Worm (Caenorhabditis elegans) whole organism, young adult: ENCODE results near the gene tba-7.

ENCODE experiments used
- B0019.2 ChIP-seq: fragments of 200-800 bp; sonication (Bioruptor generic); conservative IDR thresholded peaks from 2 replicates; pipeline ENCODE4 v1.3.6; 2022; ENCODE audit warnings: missing genetic modification reagents, missing genetic modification characterization, missing compliant biosample characterization
- F37B4.10 ChIP-seq: fragments of 200-800 bp; sonication (Bioruptor generic); IDR thresholded peaks from 2 replicates; pipeline ENCODE4 v1.3.6; 2022; ENCODE audit warnings: missing genetic modification characterization, missing compliant biosample characterization
- ets-4 ChIP-seq: fragments of 200-800 bp; sonication (Bioruptor generic); optimal IDR thresholded peaks from 2 replicates; lab custom pipeline; 2018; ENCODE audit warnings: mild to moderate bottlenecking, missing genetic modification characterization, missing compliant biosample characterization
- fkh-3 ChIP-seq: sonication (generic microtip); optimal IDR thresholded peaks from 2 replicates; lab custom pipeline; 2016; ENCODE audit warnings: mild to moderate bottlenecking, missing genetic modification characterization, missing compliant biosample characterization
- hmg-20 ChIP-seq: fragments of 200-800 bp; sonication (Bioruptor generic); IDR thresholded peaks from 2 replicates; pipeline ENCODE4 v1.3.6; 2022; ENCODE audit warnings: missing genetic modification reagents, missing genetic modification characterization, missing compliant biosample characterization
- hrde-1 ChIP-seq: sonication (generic microtip); optimal IDR thresholded peaks from 2 replicates; lab custom pipeline; 2016; ENCODE audit warnings: missing genetic modification characterization, mild to moderate bottlenecking, missing compliant biosample characterization, moderate library complexity, missing genotype, missing genetic modification reagents, borderline replicate concordance
- lin-40 ChIP-seq: sonication (generic microtip); optimal IDR thresholded peaks from 2 replicates; lab custom pipeline; 2016; ENCODE audit warnings: missing genetic modification characterization, mild to moderate bottlenecking, missing compliant biosample characterization, missing genotype, missing genetic modification reagents
- pha-4 ChIP-seq: fragments of 150-350 bp; sonication (generic microtip); optimal IDR thresholded peaks from 2 replicates; lab custom pipeline; 2014; ENCODE audit warnings: missing biosample characterization, missing genetic modification reagents, missing genetic modification characterization
- repo-1 ChIP-seq: sonication (generic microtip); optimal IDR thresholded peaks from 2 replicates; lab custom pipeline; 2017; ENCODE audit warnings: mild to moderate bottlenecking, missing genetic modification characterization, missing compliant biosample characterization
- sptf-2 ChIP-seq: fragments of 200-800 bp; sonication (Bioruptor generic); optimal IDR thresholded peaks from 2 replicates; lab custom pipeline; 2018; ENCODE audit warnings: mild to moderate bottlenecking, missing genetic modification characterization, missing compliant biosample characterization
- unc-62 ChIP-seq: fragments of 150-350 bp; optimal IDR thresholded peaks from 2 replicates; lab custom pipeline; 2014; ENCODE audit warnings: missing biosample characterization, missing genetic modification reagents, missing genetic modification characterization
- zfh-2 ChIP-seq: fragments of 200-800 bp; sonication (Bioruptor generic); conservative IDR thresholded peaks from 2 replicates; pipeline ENCODE4 v1.3.6; 2022; ENCODE audit warnings: missing genetic modification reagents, missing genetic modification characterization, missing compliant biosample characterization
- ztf-6 ChIP-seq: fragments of 200-800 bp; sonication (Bioruptor generic); IDR thresholded peaks from 2 replicates; pipeline ENCODE4 v1.3.6; 2022; ENCODE audit warnings: missing genetic modification reagents, missing genetic modification characterization, missing compliant biosample characterization

- TF ChIP-seq zfh-2 (GFP tag; lab: Robert Waterston, UW) (no peak), pha-4 (no peak), unc-62 (GFP tag; lab: Kevin White, UChicago) (no peak), lin-40 (tag; lab: Kevin White, UChicago) (no peak), hrde-1 (tag; lab: Kevin White, UChicago) (no peak), F37B4.10 (no peak), ztf-6 (no peak), repo-1 (no peak), sptf-2 (GFP tag; lab: Kevin White, UChicago) (no peak), fkh-3 (tag; lab: Kevin White, UChicago) (no peak), B0019.2 (GFP tag; lab: Robert Waterston, UW) (no peak), hmg-20 (GFP tag; lab: Robert Waterston, UW) (no peak), ets-4 (GFP tag; lab: Kevin White, UChicago) (no peak)
These were observed 14.2 kb downstream of the tba-7 start for ce11 chrIII:11357418-11357817.
